Worm (Caenorhabditis elegans): ENCODE results near the gene pen-2.

The pen-2 gene

ce11 chrIII:11343041-11343440 lies at the start of gene pen-2, which contains the start of gene T28D6.6:
pen-2 (plus strand) TSS chrIII:11343322.
T28D6.6 (minus strand) TSS chrIII:11343108.
- peak; percentile 37 for TF ChIP-seq unc-55 (GFP tag; optimal IDR thresholded peaks at IDR 0.05)
- no peak for TF ChIP-seq alr-1 (tag; optimal IDR thresholded peaks at IDR 0.05)
- TF ChIP-seq lsy-2 (tag; optimal IDR thresholded peaks at IDR 0.05) = peak; percentile 41 to 45
- no peak for TF ChIP-seq blmp-1 (tag; optimal IDR thresholded peaks at IDR 0.05; ENCODE audit: insufficient read depth)
- TF ChIP-seq gmeb-1 (tag; optimal IDR thresholded peaks at IDR 0.05) = peak; percentile 27
- TF ChIP-seq F13H6.1 (tag; optimal IDR thresholded peaks at IDR 0.05) = peak; percentile 19
- TF ChIP-seq C34F6.9 (tag; optimal IDR thresholded peaks at IDR 0.05) = peak; percentile 41

- no peak for TF ChIP-seq zag-1 (tag; optimal IDR thresholded peaks at IDR 0.05)
- TF ChIP-seq ceh-16 (tag; optimal IDR thresholded peaks at IDR 0.05) = no peak
- no peak for TF ChIP-seq nhr-25 (tag; optimal IDR thresholded peaks at IDR 0.05)
- no peak for TF ChIP-seq elt-3 (tag; optimal IDR thresholded peaks at IDR 0.05)
- TF ChIP-seq lin-39 (tag; optimal IDR thresholded peaks at IDR 0.05) = no peak
- TF ChIP-seq ztf-11 (tag; optimal IDR thresholded peaks at IDR 0.05) = no peak
- TF ChIP-seq lin-11 (tag; optimal IDR thresholded peaks at IDR 0.05) = no peak
These were observed 31.7 kb upstream of the pen-2 start, which contains the start of gene rab-35 for ce11 chrIII:11311466-11311865. rab-35 (minus strand) TSS chrIII:11311566.

ce11 chrIII:11317164-11317620 lies 25.9 kb upstream of the pen-2 start, which contains the start of gene mcm-10:
mcm-10 (plus strand) TSS chrIII:11317570.
- TF ChIP-seq lin-39 (tag; optimal IDR thresholded peaks at IDR 0.05) (no peak), F13H6.1 (tag; optimal IDR thresholded peaks at IDR 0.05) (peak; percentile 73), egl-27 (tag; optimal IDR thresholded peaks at IDR 0.05) (no peak), lin-11 (tag; optimal IDR thresholded peaks at IDR 0.05) (peak; percentile 57), elt-1 (tag; optimal IDR thresholded peaks at IDR 0.05) (no peak), mab-5 (tag; optimal IDR thresholded peaks at IDR 0.05) (peak; percentile 25), lin-13 (GFP tag; optimal IDR thresholded peaks at IDR 0.05) (peak; percentile 66), sma-9 (GFP tag; optimal IDR thresholded peaks at IDR 0.05) (no peak), sma-9 (tag; optimal IDR thresholded peaks at IDR 0.05) (no peak), nhr-23 (tag; optimal IDR thresholded peaks at IDR 0.05) (no peak), C34F6.9 (tag; optimal IDR thresholded peaks at IDR 0.05) (peak; percentile 86), nhr-12 (tag; optimal IDR thresholded peaks at IDR 0.05) (no peak), ztf-4 (tag; optimal IDR thresholded peaks at IDR 0.05) (no peak), aly-2 (tag; optimal IDR thresholded peaks at IDR 0.05) (no peak), nhr-77 (tag; optimal IDR thresholded peaks at IDR 0.05) (no peak), crh-2 (tag; optimal IDR thresholded peaks at IDR 0.05) (peak; percentile 69), ceh-82 (tag; optimal IDR thresholded peaks at IDR 0.05) (no peak), sma-3 (GFP tag; optimal IDR thresholded peaks at IDR 0.05) (peak; percentile 88), mbf-1 (tag; optimal IDR thresholded peaks at IDR 0.05) (no peak), nhr-21 (tag; optimal IDR thresholded peaks at IDR 0.05) (peak; percentile 26), elt-3 (tag; optimal IDR thresholded peaks at IDR 0.05) (no peak), fos-1 (tag; optimal IDR thresholded peaks at IDR 0.05) (peak; percentile 1), ztf-1 (GFP tag; conservative IDR thresholded peaks at IDR 0.05) (no peak), sem-4 (tag; optimal IDR thresholded peaks at IDR 0.05) (no peak), nhr-6 (tag; optimal IDR thresholded peaks at IDR 0.05) (no peak), zag-1 (tag; optimal IDR thresholded peaks at IDR 0.05) (no peak), lsy-2 (tag; optimal IDR thresholded peaks at IDR 0.05) (peak; percentile 70 to 83), snpc-4 (tag; optimal IDR thresholded peaks at IDR 0.05) (no peak), mdl-1 (tag; optimal IDR thresholded peaks at IDR 0.05) (no peak), blmp-1 (tag; optimal IDR thresholded peaks at IDR 0.05; ENCODE audit: insufficient read depth) (no peak), R02D3.7 (tag; optimal IDR thresholded peaks at IDR 0.05) (no peak), unc-39 (tag; optimal IDR thresholded peaks at IDR 0.05) (no peak), nhr-25 (tag; optimal IDR thresholded peaks at IDR 0.05) (peak; percentile 49), ama-1 (optimal IDR thresholded peaks at IDR 0.05) (no peak), gmeb-1 (tag; optimal IDR thresholded peaks at IDR 0.05) (peak; percentile 89), ztf-11 (tag; optimal IDR thresholded peaks at IDR 0.05) (no peak), nhr-129 (tag; optimal IDR thresholded peaks at IDR 0.05) (peak; percentile 72), Y55F3AM.14 (GFP tag; optimal IDR thresholded peaks at IDR 0.05) (peak; percentile 45), skn-1 (tag; optimal IDR thresholded peaks at IDR 0.05) (no peak), dmd-4 (tag; optimal IDR thresholded peaks at IDR 0.05) (no peak), unc-55 (GFP tag; optimal IDR thresholded peaks at IDR 0.05) (peak; percentile 81), unc-62 (GFP tag; optimal IDR thresholded peaks at IDR 0.05) (no peak), nhr-10 (tag; optimal IDR thresholded peaks at IDR 0.05) (no peak), nhr-237 (tag; optimal IDR thresholded peaks at IDR 0.05) (peak; percentile 28), ceh-16 (tag; optimal IDR thresholded peaks at IDR 0.05) (no peak)

Data from whole organism, L2 larva.